Fruit fly (Drosophila melanogaster): ENCODE data around the gene APC4.

- no peak for TF ChIP-seq CG8478 (optimal IDR thresholded peaks at IDR 0.05)
- no peak for TF ChIP-seq CTCF (optimal IDR thresholded peaks at IDR 0.05)
Observed at dm6 chrX:9128012-9128280, 45.2 kb downstream of the APC4 start.
